Worm (Caenorhabditis elegans): ENCODE measurements around the gene clec-75.

The clec-75 gene

ce11 chrIV:3999662-4000061 lies 39.1 kb downstream of the clec-75 start:
- TF ChIP-seq sdz-38 (tag; optimal IDR thresholded peaks at IDR 0.05), result no peak
- TF ChIP-seq ztf-25 (GFP tag; IDR thresholded peaks at IDR 0.05), result no peak
- TF ChIP-seq dpff-1 (tag; optimal IDR thresholded peaks at IDR 0.05), result no peak
- no peak for TF ChIP-seq lin-54 (GFP tag; optimal IDR thresholded peaks at IDR 0.05)
- TF ChIP-seq zfh-2 (GFP tag; conservative IDR thresholded peaks at IDR 0.05), result peak; percentile 49; the same call in 1 of the 2 replicates
- TF ChIP-seq nfyb-1 (GFP tag; IDR thresholded peaks at IDR 0.05), result 0 out of 2 replicates have a peak, but pooled peaks have one; percentile 39

ce11 chrIV:4004221-4004620 lies 43.7 kb downstream of the clec-75 start:
- no peak for TF ChIP-seq madf-6 (GFP tag; IDR thresholded peaks at IDR 0.05)
- TF ChIP-seq snpc-1.3 (tag; optimal IDR thresholded peaks at IDR 0.05; ENCODE audit: insufficient read depth), result no peak
- TF ChIP-seq mcd-1 (GFP tag; IDR thresholded peaks at IDR 0.05), result 0 out of 2 replicates have a peak, but pooled peaks have one; percentile 20
- TF ChIP-seq zfh-2 (GFP tag; conservative IDR thresholded peaks at IDR 0.05), result peak; percentile 71
- TF ChIP-seq ZK185.1 (tag; optimal IDR thresholded peaks at IDR 0.05; ENCODE audit: poor library complexity, severe bottlenecking), result no peak
- no peak for TF ChIP-seq cebp-2 (GFP tag; IDR thresholded peaks at IDR 0.05)
- no peak for TF ChIP-seq lsl-1 (GFP tag; optimal IDR thresholded peaks at IDR 0.05)
- no peak for TF ChIP-seq cebp-1 (GFP tag; IDR thresholded peaks at IDR 0.05)
- TF ChIP-seq cebp-1 (tag; optimal IDR thresholded peaks at IDR 0.05), result no peak
- no peak for TF ChIP-seq somi-1 (GFP tag; optimal IDR thresholded peaks at IDR 0.05)
- TF ChIP-seq ztf-3 (GFP tag; optimal IDR thresholded peaks at IDR 0.05), result no peak
- no peak for TF ChIP-seq hsf-1 (GFP tag; IDR thresholded peaks at IDR 0.05)
- TF ChIP-seq ceh-79 (tag; optimal IDR thresholded peaks at IDR 0.05), result no peak
- no peak for TF ChIP-seq akir-1 (GFP tag; optimal IDR thresholded peaks at IDR 0.05)
- TF ChIP-seq sdz-38 (tag; optimal IDR thresholded peaks at IDR 0.05), result no peak
- TF ChIP-seq ceh-100 (GFP tag; IDR thresholded peaks at IDR 0.05), result no peak

ce11 chrIV:4005166-4005565 lies 44.6 kb downstream of the clec-75 start:
- TF ChIP-seq ceh-58 (GFP tag; IDR thresholded peaks at IDR 0.05) (no peak), F10E7.11 (tag; optimal IDR thresholded peaks at IDR 0.05) (no peak), attf-3 (GFP tag; conservative IDR thresholded peaks at IDR 0.05) (no peak), lin-35 (GFP tag; optimal IDR thresholded peaks at IDR 0.05) (no peak), sptf-2 (GFP tag; optimal IDR thresholded peaks at IDR 0.05) (no peak), T07F8.4 (tag; optimal IDR thresholded peaks at IDR 0.05) (no peak), lsl-1 (GFP tag; optimal IDR thresholded peaks at IDR 0.05) (no peak), ztf-26 (tag; optimal IDR thresholded peaks at IDR 0.05) (no peak), ZK185.1 (tag; optimal IDR thresholded peaks at IDR 0.05; ENCODE audit: poor library complexity, severe bottlenecking) (no peak), egl-18 (GFP tag; IDR thresholded peaks at IDR 0.05) (no peak), let-526 (GFP tag; IDR thresholded peaks at IDR 0.05) (no peak), nfyb-1 (GFP tag; IDR thresholded peaks at IDR 0.05) (no peak)

- TF ChIP-seq rcor-1 (GFP tag; IDR thresholded peaks at IDR 0.05), result no peak
- peak; percentile 53; the same call in 1 of the 2 replicates for TF ChIP-seq zfh-2 (GFP tag; conservative IDR thresholded peaks at IDR 0.05)
- peak; percentile 30 for TF ChIP-seq ceh-27 (GFP tag; optimal IDR thresholded peaks at IDR 0.05)
Measured at ce11 chrIV:4007697-4008096, 47.2 kb downstream of the clec-75 start, which contains the start of gene W02C12.2. Gene W02C12.2, minus strand, starts transcription at chrIV:4007973.

ce11 chrIV:4008440-4008839 lies 47.9 kb downstream of the clec-75 start:
- TF ChIP-seq him-1 (tag; optimal IDR thresholded peaks at IDR 0.05), result no peak
- TF ChIP-seq nhr-80 (tag; optimal IDR thresholded peaks at IDR 0.05), result peak; percentile 12
- peak; percentile 29; the same call in 1 of the 2 replicates for TF ChIP-seq cebp-1 (GFP tag; IDR thresholded peaks at IDR 0.05)
- peak; percentile 54 for TF ChIP-seq cebp-1 (tag; optimal IDR thresholded peaks at IDR 0.05)
